Worm (Caenorhabditis elegans): ENCODE results near the gene Y75B7AR.1.

ce11 chrV:1358051-1358450 is 34.7 kb downstream of the Y75B7AR.1 start, which contains the start of gene Y75B7AL.2:
- TF ChIP-seq fos-1 (tag; optimal IDR thresholded peaks at IDR 0.05) (no peak), nhr-10 (tag; optimal IDR thresholded peaks at IDR 0.05) (no peak), lir-3 (tag; optimal IDR thresholded peaks at IDR 0.05) (no peak), nhr-237 (tag; optimal IDR thresholded peaks at IDR 0.05) (no peak), nhr-28 (tag; optimal IDR thresholded peaks at IDR 0.05) (no peak), pqm-1 (tag; optimal IDR thresholded peaks at IDR 0.05) (no peak)
